Worm (Caenorhabditis elegans) whole organism, midembryonic: Measurements from ENCODE around the gene F48E3.6.

Experiments used
- T22C8.4 ChIP-seq: fragments of 200-800 bp; sonication (Bioruptor generic); IDR thresholded peaks from 2 replicates; pipeline ENCODE4 v1.3.6; 2022; ENCODE audit warnings: missing genetic modification characterization, missing compliant biosample characterization
- flt-1 ChIP-seq: fragments of 200-800 bp; sonication (Bioruptor generic); IDR thresholded peaks from 2 replicates; pipeline ENCODE4 v1.3.6; 2022; ENCODE audit warnings: missing genetic modification characterization, missing compliant biosample characterization
- med-1 ChIP-seq: sonication (generic microtip); optimal IDR thresholded peaks from 2 replicates; lab custom pipeline; 2017; ENCODE audit warnings: missing genetic modification characterization, mild to moderate bottlenecking, missing compliant biosample characterization, antibody characterized with exemption, missing genetic modification reagents; ENCODE audit not compliant: insufficient read depth
- ref-1 ChIP-seq: fragments of 200-800 bp; sonication (Bioruptor generic); conservative IDR thresholded peaks from 2 replicates; pipeline ENCODE4 v1.3.6; 2022; ENCODE audit warnings: missing genetic modification reagents, missing genetic modification characterization, missing compliant biosample characterization

DNA sequence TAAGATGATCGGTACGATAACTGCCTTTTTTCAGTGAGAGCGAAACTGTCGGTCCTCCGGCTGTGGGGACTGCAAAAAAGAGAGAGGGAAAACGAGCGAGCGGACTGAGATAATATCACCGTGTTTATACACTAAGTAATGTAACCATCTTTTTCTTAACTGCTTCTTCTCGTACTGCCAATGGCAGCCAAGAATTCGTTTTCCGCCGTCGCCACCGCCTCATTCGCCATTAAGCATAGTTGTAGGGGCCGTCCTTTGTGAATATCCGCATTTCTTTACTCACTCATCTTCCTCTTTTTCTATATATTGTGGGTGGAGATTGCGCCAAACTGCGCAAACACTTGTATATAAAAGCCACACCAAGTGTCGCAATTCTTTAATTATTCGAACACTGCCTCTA is 43.8 kb upstream of the F48E3.6 start, which contains the start of gene col-174:
- TF ChIP-seq med-1 = no peak
- no peak for TF ChIP-seq T22C8.4
- TF ChIP-seq flt-1 = no peak
- no peak for TF ChIP-seq ref-1 (GFP tag; lab: Robert Waterston, UW)
